Worm (Caenorhabditis elegans): Measurements from ENCODE around the gene C10A4.7.

Gene C10A4.7

ce11 chrX:7415420-7415819, at the start of gene C10A4.7:
Gene C10A4.7, minus strand, starts transcription at chrX:7415520.
- no peak for TF ChIP-seq F13C5.2 (tag; optimal IDR thresholded peaks at IDR 0.05)
- TF ChIP-seq tbx-11 (GFP tag; IDR thresholded peaks at IDR 0.05): no peak
- TF ChIP-seq ets-7 (tag; optimal IDR thresholded peaks at IDR 0.05): no peak
- no peak for TF ChIP-seq ceh-36 (tag; optimal IDR thresholded peaks at IDR 0.05)
- no peak for TF ChIP-seq hmg-4 (GFP tag; optimal IDR thresholded peaks at IDR 0.05)
- no peak for TF ChIP-seq ceh-13 (GFP tag; optimal IDR thresholded peaks at IDR 0.05)
- no peak for TF ChIP-seq hnd-1 (tag; optimal IDR thresholded peaks at IDR 0.05)
- TF ChIP-seq tra-4 (tag; optimal IDR thresholded peaks at IDR 0.05): no peak
- no peak for TF ChIP-seq hmbx-1 (tag; optimal IDR thresholded peaks at IDR 0.05)
- no peak for TF ChIP-seq ama-1 (optimal IDR thresholded peaks at IDR 0.05)
- TF ChIP-seq B0310.2 (tag; optimal IDR thresholded peaks at IDR 0.05): no peak
- TF ChIP-seq pes-1 (GFP tag; IDR thresholded peaks at IDR 0.05): no peak
- TF ChIP-seq flt-1 (GFP tag; IDR thresholded peaks at IDR 0.05): no peak
- no peak for TF ChIP-seq aly-1 (tag; optimal IDR thresholded peaks at IDR 0.05)

ce11 chrX:7464389-7464788, 49.1 kb upstream of the C10A4.7 start:
- TF ChIP-seq tbx-11 (GFP tag; IDR thresholded peaks at IDR 0.05): no peak
- no peak for TF ChIP-seq aly-1 (tag; optimal IDR thresholded peaks at IDR 0.05)
- TF ChIP-seq pes-1 (GFP tag; IDR thresholded peaks at IDR 0.05): no peak
- no peak for TF ChIP-seq tra-4 (tag; optimal IDR thresholded peaks at IDR 0.05)
- TF ChIP-seq hmg-4 (GFP tag; optimal IDR thresholded peaks at IDR 0.05): peak; percentile 58
- no peak for TF ChIP-seq sea-1 (GFP tag; conservative IDR thresholded peaks at IDR 0.05)
- no peak for TF ChIP-seq scrt-1 (GFP tag; IDR thresholded peaks at IDR 0.05)
- TF ChIP-seq ama-1 (optimal IDR thresholded peaks at IDR 0.05): no peak

- no peak for TF ChIP-seq tra-4 (tag; optimal IDR thresholded peaks at IDR 0.05)
- TF ChIP-seq hnd-1 (tag; optimal IDR thresholded peaks at IDR 0.05): no peak
- no peak for TF ChIP-seq hmbx-1 (tag; optimal IDR thresholded peaks at IDR 0.05)
- TF ChIP-seq ceh-13 (GFP tag; optimal IDR thresholded peaks at IDR 0.05): no peak
- no peak for TF ChIP-seq tbx-37 (GFP tag; conservative IDR thresholded peaks at IDR 0.05)
Measured at ce11 chrX:7463637-7464036, 48.3 kb upstream of the C10A4.7 start, which contains the start of gene sox-2. Gene sox-2, minus strand, starts transcription at chrX:7463736.

ce11 chrX:7460516-7460915, 45.2 kb upstream of the C10A4.7 start:
- no peak for TF ChIP-seq tbx-11 (GFP tag; IDR thresholded peaks at IDR 0.05)
- peak; percentile 13 for TF ChIP-seq hmg-4 (GFP tag; optimal IDR thresholded peaks at IDR 0.05)
- 0 out of 2 replicates have a peak, but pooled peaks have one; percentile 33 for TF ChIP-seq scrt-1 (GFP tag; IDR thresholded peaks at IDR 0.05)

- TF ChIP-seq ama-1 (optimal IDR thresholded peaks at IDR 0.05) (peak; percentile 10), hmg-4 (GFP tag; optimal IDR thresholded peaks at IDR 0.05) (no peak), F13C5.2 (tag; optimal IDR thresholded peaks at IDR 0.05) (no peak), hnd-1 (tag; optimal IDR thresholded peaks at IDR 0.05) (no peak)
Measured at ce11 chrX:7457154-7457674, 41.9 kb upstream of the C10A4.7 start.

ce11 chrX:7455960-7456359, 40.6 kb upstream of the C10A4.7 start:
- TF ChIP-seq ceh-13 (GFP tag; optimal IDR thresholded peaks at IDR 0.05) (no peak), hmg-4 (GFP tag; optimal IDR thresholded peaks at IDR 0.05) (peak; percentile 16)

- TF ChIP-seq B0310.2 (tag; optimal IDR thresholded peaks at IDR 0.05): no peak
- TF ChIP-seq aly-1 (tag; optimal IDR thresholded peaks at IDR 0.05): no peak
- TF ChIP-seq scrt-1 (GFP tag; IDR thresholded peaks at IDR 0.05): no peak
- no peak for TF ChIP-seq pes-1 (GFP tag; IDR thresholded peaks at IDR 0.05)
- no peak for TF ChIP-seq hmg-4 (GFP tag; optimal IDR thresholded peaks at IDR 0.05)
- no peak for TF ChIP-seq hnd-1 (tag; optimal IDR thresholded peaks at IDR 0.05)
- no peak for TF ChIP-seq flt-1 (GFP tag; IDR thresholded peaks at IDR 0.05)
- TF ChIP-seq ets-7 (tag; optimal IDR thresholded peaks at IDR 0.05): no peak
- no peak for TF ChIP-seq F13C5.2 (tag; optimal IDR thresholded peaks at IDR 0.05)
Measured at ce11 chrX:7452606-7453005, 37.3 kb upstream of the C10A4.7 start.

- TF ChIP-seq pes-1 (GFP tag; IDR thresholded peaks at IDR 0.05) (no peak), sea-1 (GFP tag; conservative IDR thresholded peaks at IDR 0.05) (no peak), tra-4 (tag; optimal IDR thresholded peaks at IDR 0.05) (no peak), hnd-1 (tag; optimal IDR thresholded peaks at IDR 0.05) (no peak), hmbx-1 (tag; optimal IDR thresholded peaks at IDR 0.05) (no peak), F13C5.2 (tag; optimal IDR thresholded peaks at IDR 0.05) (no peak), flt-1 (GFP tag; IDR thresholded peaks at IDR 0.05) (no peak), ceh-13 (GFP tag; optimal IDR thresholded peaks at IDR 0.05) (no peak), ceh-36 (tag; optimal IDR thresholded peaks at IDR 0.05) (no peak), tbx-37 (GFP tag; conservative IDR thresholded peaks at IDR 0.05) (no peak), ama-1 (optimal IDR thresholded peaks at IDR 0.05) (no peak)
Measured at ce11 chrX:7447340-7447739, 32.0 kb upstream of the C10A4.7 start.

- TF ChIP-seq hnd-1 (tag; optimal IDR thresholded peaks at IDR 0.05) (no peak), ceh-13 (GFP tag; optimal IDR thresholded peaks at IDR 0.05) (no peak), flt-1 (GFP tag; IDR thresholded peaks at IDR 0.05) (no peak), tbx-37 (GFP tag; conservative IDR thresholded peaks at IDR 0.05) (no peak), hmg-4 (GFP tag; optimal IDR thresholded peaks at IDR 0.05) (no peak), ets-7 (tag; optimal IDR thresholded peaks at IDR 0.05) (no peak), tbx-11 (GFP tag; IDR thresholded peaks at IDR 0.05) (no peak), tra-4 (tag; optimal IDR thresholded peaks at IDR 0.05) (no peak), B0310.2 (tag; optimal IDR thresholded peaks at IDR 0.05) (no peak), F13C5.2 (tag; optimal IDR thresholded peaks at IDR 0.05) (no peak), aly-1 (tag; optimal IDR thresholded peaks at IDR 0.05) (no peak)
Measured at ce11 chrX:7446485-7446884, 31.2 kb upstream of the C10A4.7 start.

Measured in whole organism, early embryonic.